Worm (Caenorhabditis elegans) whole organism, young adult: ENCODE measurements around the gene mrpl-53.
A peak's percentile ranks its signal among the peaks of the same experiment; 100 is the strongest.

Experiments used
- B0019.2 ChIP-seq: fragments of 200-800 bp; sonication (Bioruptor generic); conservative IDR thresholded peaks from 2 replicates; pipeline ENCODE4 v1.3.6; 2022; ENCODE audit warnings: missing genetic modification reagents, missing genetic modification characterization, missing compliant biosample characterization
- B0035.1 ChIP-seq: sonication (generic microtip); optimal IDR thresholded peaks from 2 replicates; lab custom pipeline; 2016; ENCODE audit warnings: missing genetic modification characterization, mild to moderate bottlenecking, missing compliant biosample characterization, missing genotype, missing genetic modification reagents
- D2030.7 ChIP-seq: fragments of 200-800 bp; sonication (Bioruptor generic); IDR thresholded peaks from 2 replicates; pipeline ENCODE4 v1.3.6; 2022; ENCODE audit warnings: missing genetic modification reagents, missing genetic modification characterization, missing compliant biosample characterization
- F57C9.4 ChIP-seq: sonication (generic microtip); optimal IDR thresholded peaks from 2 replicates; lab custom pipeline; 2017; ENCODE audit warnings: mild to moderate bottlenecking, missing genetic modification characterization, missing compliant biosample characterization
- K11D2.4 ChIP-seq: fragments of 200-800 bp; sonication (Bioruptor generic); IDR thresholded peaks from 2 replicates; pipeline ENCODE4 v1.3.6; 2022; ENCODE audit warnings: missing genetic modification reagents, missing genetic modification characterization, missing compliant biosample characterization
- Y53G8AR.9 ChIP-seq: fragments of 200-800 bp; sonication (Bioruptor generic); conservative IDR thresholded peaks from 2 replicates; pipeline ENCODE4 v1.3.6; 2022; ENCODE audit warnings: missing genetic modification reagents, missing genetic modification characterization, missing compliant biosample characterization
- Y56A3A.18 ChIP-seq: fragments of 200-800 bp; sonication (Bioruptor generic); IDR thresholded peaks from 2 replicates; pipeline ENCODE4 v1.3.6; 2022; ENCODE audit warnings: missing genetic modification reagents, missing genetic modification characterization, missing compliant biosample characterization
- ZK185.1 ChIP-seq: sonication (generic microtip); optimal IDR thresholded peaks from 2 replicates; lab custom pipeline; 2016; ENCODE audit warnings: mild to moderate bottlenecking, missing genetic modification characterization, missing compliant biosample characterization; ENCODE audit not compliant: poor library complexity, severe bottlenecking
- aptf-3 ChIP-seq: fragments of 200-800 bp; sonication (Bioruptor generic); IDR thresholded peaks from 2 replicates; pipeline ENCODE4 v1.3.6; 2022; ENCODE audit warnings: missing genetic modification characterization, missing compliant biosample characterization
- attf-3 ChIP-seq: fragments of 200-800 bp; sonication (Bioruptor generic); conservative IDR thresholded peaks from 2 replicates; pipeline ENCODE4 v1.3.6; 2022; ENCODE audit warnings: missing genetic modification reagents, missing genetic modification characterization, missing compliant biosample characterization
- ceh-58 ChIP-seq: fragments of 200-800 bp; sonication (Bioruptor generic); IDR thresholded peaks from 2 replicates; pipeline ENCODE4 v1.3.6; 2022; ENCODE audit warnings: missing genetic modification characterization, missing compliant biosample characterization
- egl-18 ChIP-seq: fragments of 200-800 bp; sonication (Bioruptor generic); IDR thresholded peaks from 2 replicates; pipeline ENCODE4 v1.3.6; 2022; ENCODE audit warnings: missing genetic modification reagents, missing genetic modification characterization, missing compliant biosample characterization
- gei-17 ChIP-seq: fragments of 200-800 bp; sonication (Bioruptor generic); optimal IDR thresholded peaks from 2 replicates; lab custom pipeline; 2018; ENCODE audit warnings: mild to moderate bottlenecking, missing genetic modification characterization, missing compliant biosample characterization
- hlh-26 ChIP-seq: fragments of 200-800 bp; sonication (Bioruptor generic); conservative IDR thresholded peaks from 2 replicates; pipeline ENCODE4 v1.3.6; 2022; ENCODE audit warnings: missing genetic modification reagents, missing genetic modification characterization, missing compliant biosample characterization
- hmg-20 ChIP-seq: fragments of 200-800 bp; sonication (Bioruptor generic); IDR thresholded peaks from 2 replicates; pipeline ENCODE4 v1.3.6; 2022; ENCODE audit warnings: missing genetic modification reagents, missing genetic modification characterization, missing compliant biosample characterization
- let-607 ChIP-seq, 2 experiments: fragments of 200-800 bp in 1 of 2; sonication (Bioruptor generic) in 1 of 2; sonication (generic microtip) in 1 of 2; optimal IDR thresholded peaks; 2 replicates each; lab custom pipeline; 2016 to 2018; ENCODE audit warnings: mild to moderate bottlenecking in 2 of 2, missing compliant biosample characterization in 2 of 2, missing genetic modification characterization in 2 of 2, moderate library complexity in 2 of 2, missing genotype in 1 of 2
- lsy-27 ChIP-seq: sonication (generic microtip); optimal IDR thresholded peaks from 2 replicates; lab custom pipeline; 2017; ENCODE audit warnings: missing genetic modification characterization, mild to moderate bottlenecking, missing compliant biosample characterization, antibody characterized with exemption, missing genotype, borderline replicate concordance; ENCODE audit not compliant: insufficient read depth
- madf-10 ChIP-seq: sonication (generic microtip); optimal IDR thresholded peaks from 2 replicates; lab custom pipeline; 2016; ENCODE audit warnings: mild to moderate bottlenecking, missing genetic modification characterization, missing compliant biosample characterization
- mcd-1 ChIP-seq: fragments of 200-800 bp; sonication (Bioruptor generic); IDR thresholded peaks from 2 replicates; pipeline ENCODE4 v1.3.6; 2022; ENCODE audit warnings: missing genetic modification reagents, missing genetic modification characterization, missing compliant biosample characterization
- nhr-120 ChIP-seq: fragments of 200-800 bp; sonication (Bioruptor generic); IDR thresholded peaks from 2 replicates; pipeline ENCODE4 v1.3.6; 2022; ENCODE audit warnings: missing genetic modification characterization, missing compliant biosample characterization
- nhr-80 ChIP-seq: sonication (generic microtip); optimal IDR thresholded peaks from 2 replicates; lab custom pipeline; 2016; ENCODE audit warnings: missing genetic modification characterization, missing compliant biosample characterization
- nhr-90 ChIP-seq: sonication (generic microtip); optimal IDR thresholded peaks from 2 replicates; lab custom pipeline; 2016; ENCODE audit warnings: missing genotype, mild to moderate bottlenecking, missing genetic modification characterization, missing compliant biosample characterization
- sdz-38 ChIP-seq: sonication (generic microtip); optimal IDR thresholded peaks from 2 replicates; lab custom pipeline; 2016; ENCODE audit warnings: missing genotype, missing genetic modification characterization, missing compliant biosample characterization
- sea-2 ChIP-seq: fragments of 200-800 bp; sonication (Bioruptor generic); IDR thresholded peaks from 2 replicates; pipeline ENCODE4 v1.3.6; 2022; ENCODE audit warnings: missing genetic modification characterization, missing compliant biosample characterization
- snpc-1.3 ChIP-seq: sonication (generic microtip); optimal IDR thresholded peaks from 2 replicates; lab custom pipeline; 2017; ENCODE audit warnings: missing genetic modification characterization, mild to moderate bottlenecking, missing compliant biosample characterization, antibody characterized with exemption, moderate library complexity, missing genotype, missing genetic modification reagents; ENCODE audit not compliant: insufficient read depth
- snpc-3.4 ChIP-seq: sonication (generic microtip); optimal IDR thresholded peaks from 2 replicates; lab custom pipeline; 2017; ENCODE audit warnings: missing genetic modification characterization, mild to moderate bottlenecking, missing compliant biosample characterization, antibody characterized with exemption, moderate library complexity, missing genotype, missing genetic modification reagents
- snpc-4 ChIP-seq, 5 experiments: fragments of 150-350 bp in 1 of 5; sonication (generic microtip) in 4 of 5; optimal IDR thresholded peaks; 2 replicates each; lab custom pipeline; 2014 to 2018; ENCODE audit warnings: missing genetic modification characterization in 5 of 5, missing biosample characterization in 3 of 5, antibody characterized with exemption in 2 of 5, mild to moderate bottlenecking in 2 of 5, missing compliant biosample characterization in 2 of 5, missing genotype in 2 of 5, moderate library complexity in 2 of 5, missing genetic modification reagents in 1 of 5
- unc-130 ChIP-seq: sonication (generic microtip); optimal IDR thresholded peaks from 2 replicates; lab custom pipeline; 2016; ENCODE audit warnings: missing genetic modification reagents, missing genetic modification characterization, missing compliant biosample characterization
- ztf-22 ChIP-seq: fragments of 200-800 bp; sonication (Bioruptor generic); optimal IDR thresholded peaks from 2 replicates; lab custom pipeline; 2018; ENCODE audit warnings: mild to moderate bottlenecking, missing genetic modification characterization, moderate library complexity, missing compliant biosample characterization
- ztf-25 ChIP-seq: fragments of 200-800 bp; sonication (Bioruptor generic); IDR thresholded peaks from 2 replicates; pipeline ENCODE4 v1.3.6; 2022; ENCODE audit warnings: missing genetic modification reagents, missing genetic modification characterization, missing compliant biosample characterization
- ztf-26 ChIP-seq: sonication (generic microtip); optimal IDR thresholded peaks from 2 replicates; lab custom pipeline; 2017; ENCODE audit warnings: missing genetic modification characterization, missing compliant biosample characterization

mrpl-53 gene

ce11 chrII:9556582-9556981 is 40.8 kb upstream of the mrpl-53 start:
- no peak for TF ChIP-seq ZK185.1
- TF ChIP-seq snpc-3.4 (tag; lab: Kevin White, UChicago) = no peak
- no peak for TF ChIP-seq snpc-1.3
- TF ChIP-seq hmg-20 (GFP tag; lab: Robert Waterston, UW) = no peak
- no peak for TF ChIP-seq lsy-27 (tag; lab: Kevin White, UChicago)
- TF ChIP-seq nhr-120 (GFP tag; lab: Robert Waterston, UW) = no peak
- no peak for TF ChIP-seq unc-130 (GFP tag; lab: Kevin White, UChicago)
- no peak for TF ChIP-seq F57C9.4
- TF ChIP-seq nhr-80 (tag; lab: Kevin White, UChicago) = no peak
- no peak for TF ChIP-seq B0019.2 (GFP tag; lab: Robert Waterston, UW)
- no peak for TF ChIP-seq ztf-22 (GFP tag; lab: Kevin White, UChicago)
- no peak for TF ChIP-seq madf-10 (tag; lab: Kevin White, UChicago)

DNA sequence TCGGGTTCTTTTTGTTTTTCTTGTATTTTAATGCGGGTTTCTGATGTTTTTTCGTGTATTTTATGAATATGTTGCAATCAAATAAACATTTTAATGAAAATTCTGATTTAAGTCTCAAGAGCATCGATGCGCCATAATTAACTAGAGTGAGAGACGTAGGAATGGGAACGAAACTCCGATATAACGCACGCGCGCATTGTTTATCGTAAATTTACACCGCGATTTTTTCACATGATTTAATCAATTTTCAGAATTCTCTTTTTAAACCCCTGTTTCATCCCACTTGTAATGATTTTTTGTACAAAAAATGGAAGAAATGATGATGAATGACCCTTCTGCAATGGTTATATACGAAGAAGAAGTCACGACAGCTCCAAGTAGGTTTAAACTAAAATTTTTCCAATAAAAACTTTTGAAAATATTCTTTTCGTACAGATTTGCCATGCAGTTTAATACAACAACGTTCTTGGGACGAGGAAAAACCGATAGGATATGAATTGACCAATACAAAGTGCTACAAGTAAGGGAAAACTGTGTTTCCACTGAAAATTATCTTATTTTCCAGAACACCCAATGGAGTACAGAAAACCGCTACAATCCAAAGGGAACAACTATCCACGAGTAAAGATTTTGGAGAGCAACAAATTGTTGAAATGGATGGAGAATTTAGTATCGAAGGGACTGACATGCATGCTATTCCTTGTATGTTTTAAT is 39.8 kb upstream of the mrpl-53 start, which contains the start of gene zfp-2:
Gene zfp-2 (plus strand): TSS at position 214 of the 714 bp plus-strand sequence.
- TF ChIP-seq attf-3 (GFP tag; lab: Robert Waterston, UW) = peak; percentile 90
- no peak for TF ChIP-seq snpc-4 (GFP tag; optimal IDR thresholded peaks at IDR 0.05; lab: Kevin White, UChicago)
- TF ChIP-seq snpc-4 (tag; optimal IDR thresholded peaks at IDR 0.05; lab: Kevin White, UChicago) = no peak
- TF ChIP-seq, all 124 proteins: peak for 1

- TF ChIP-seq ztf-25 (no peak), Y56A3A.18 (GFP tag; lab: Robert Waterston, UW) (no peak), ceh-58 (no peak), snpc-4 (GFP tag; optimal IDR thresholded peaks at IDR 0.05; lab: Kevin White, UChicago) (no peak), snpc-4 (tag; optimal IDR thresholded peaks at IDR 0.05; lab: Kevin White, UChicago) (no peak), hlh-26 (GFP tag; lab: Robert Waterston, UW) (no peak), ztf-26 (tag; lab: Kevin White, UChicago) (no peak), nhr-90 (no peak), Y53G8AR.9 (GFP tag; lab: Robert Waterston, UW) (no peak), egl-18 (no peak), gei-17 (GFP tag; lab: Kevin White, UChicago) (no peak), D2030.7 (no peak), let-607 (tag; optimal IDR thresholded peaks at IDR 0.05; lab: Kevin White, UChicago) (no peak)
Measured at ce11 chrII:9558906-9559305, 38.5 kb upstream of the mrpl-53 start.

DNA sequence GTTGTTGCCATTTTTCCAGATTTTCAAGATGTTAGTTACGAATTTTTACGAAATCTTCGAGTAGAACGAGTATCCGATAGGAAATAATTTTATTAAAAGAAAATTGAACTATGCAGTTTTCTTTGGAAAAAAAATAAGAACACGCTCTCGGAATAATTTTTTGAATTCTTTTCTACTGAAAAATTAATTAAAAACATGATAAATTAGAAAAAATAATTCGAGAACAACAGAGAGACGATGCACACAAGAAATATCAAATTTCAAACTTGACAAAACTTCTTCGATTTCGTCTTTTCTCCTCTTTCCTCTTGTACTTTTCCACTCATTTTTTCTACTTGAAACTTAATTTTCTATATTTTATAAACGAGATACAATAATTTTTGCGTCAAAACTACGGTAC is 37.5 kb upstream of the mrpl-53 start, which contains the start of gene F35H8.4:
Gene F35H8.4 (minus strand): TSS at position 101 of the 400 bp plus-strand sequence.
- TF ChIP-seq sdz-38 (tag; lab: Kevin White, UChicago) (no peak), B0035.1 (tag; lab: Kevin White, UChicago) (no peak), nhr-120 (GFP tag; lab: Robert Waterston, UW) (no peak), sea-2 (GFP tag; lab: Robert Waterston, UW) (no peak), mcd-1 (GFP tag; lab: Robert Waterston, UW) (no peak), lsy-27 (tag; lab: Kevin White, UChicago) (no peak), K11D2.4 (GFP tag; lab: Robert Waterston, UW) (no peak), aptf-3 (GFP tag; lab: Robert Waterston, UW) (no peak), ztf-25 (no peak)
- TF ChIP-seq, all 124 proteins: peak for 0
